Worm (Caenorhabditis elegans): ENCODE measurements around the gene chil-17.

- no peak for TF ChIP-seq hmbx-1 (tag; optimal IDR thresholded peaks at IDR 0.05)
- no peak for TF ChIP-seq tbx-37 (GFP tag; conservative IDR thresholded peaks at IDR 0.05)
Measured at ce11 chrII:9407020-9407419, 32.9 kb downstream of the chil-17 start, which contains the start of gene mpz-6.
